Worm (Caenorhabditis elegans): ENCODE data around the gene srg-62.
A peak's percentile ranks its signal among the peaks of the same experiment; 100 is the strongest.

The srg-62 gene

DNA sequence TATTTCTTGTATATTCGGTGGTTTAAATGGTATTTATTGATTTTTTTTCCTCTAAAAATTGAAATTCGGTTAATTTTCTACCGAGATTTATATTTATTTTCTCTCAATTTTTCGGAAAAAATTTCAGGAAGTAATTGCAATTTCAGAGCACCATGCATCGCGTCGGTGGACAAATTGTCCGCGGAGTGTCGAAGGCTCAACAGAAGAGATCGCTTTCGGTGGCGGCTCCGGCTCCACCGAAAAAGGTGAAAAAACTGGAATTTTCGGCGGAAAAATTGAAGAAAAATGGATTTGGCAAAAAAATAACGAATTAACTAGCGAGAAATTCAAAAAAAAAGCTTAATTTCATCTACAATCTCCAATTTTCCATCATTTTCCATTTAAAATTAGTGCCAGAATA, 43.4 kb downstream of the srg-62 start, which contains the start of gene nuo-5 (continued):
- no peak for TF ChIP-seq xnd-1 (tag; optimal IDR thresholded peaks at IDR 0.05)
- TF ChIP-seq madf-8 (GFP tag; conservative IDR thresholded peaks at IDR 0.05): no peak
- TF ChIP-seq B0336.3 (GFP tag; IDR thresholded peaks at IDR 0.05): 0 out of 2 replicates have a peak, but pooled peaks have one; percentile 46
- no peak for TF ChIP-seq pbrm-1 (GFP tag; IDR thresholded peaks at IDR 0.05)
- no peak for TF ChIP-seq snpc-1.3 (tag; optimal IDR thresholded peaks at IDR 0.05; ENCODE audit: insufficient read depth)
- TF ChIP-seq lin-40 (tag; optimal IDR thresholded peaks at IDR 0.05): no peak
- TF ChIP-seq athp-1 (tag; optimal IDR thresholded peaks at IDR 0.05): peak; percentile 31
- peak; percentile 7 for TF ChIP-seq lin-54 (GFP tag; optimal IDR thresholded peaks at IDR 0.05)

DNA sequence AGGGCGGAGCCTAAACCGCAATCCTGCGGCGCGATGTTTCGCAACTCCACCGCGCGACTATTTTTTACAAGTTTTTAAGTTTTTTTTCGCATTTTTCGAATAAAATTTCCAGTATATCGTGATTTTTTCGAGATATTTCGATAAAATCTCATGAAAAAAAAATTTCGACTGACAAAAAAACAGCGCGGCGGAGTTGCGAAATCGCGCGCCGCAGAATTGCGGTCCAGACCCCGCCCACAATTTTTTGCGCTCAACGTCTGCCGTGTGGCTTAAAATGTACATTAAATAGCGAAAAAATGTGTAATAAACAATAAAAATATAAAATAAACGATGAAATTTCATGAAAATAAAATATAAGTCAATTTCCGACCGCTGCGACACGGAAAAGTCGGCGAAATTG, 44.5 kb downstream of the srg-62 start:
- TF ChIP-seq nhr-179 (tag; optimal IDR thresholded peaks at IDR 0.05) (no peak), egl-18 (GFP tag; IDR thresholded peaks at IDR 0.05) (no peak), ztf-6 (GFP tag; IDR thresholded peaks at IDR 0.05) (no peak), bed-1 (GFP tag; IDR thresholded peaks at IDR 0.05) (no peak), let-607 (tag; optimal IDR thresholded peaks at IDR 0.05) (no peak), Y53G8AR.9 (GFP tag; conservative IDR thresholded peaks at IDR 0.05) (no peak), Y79H2A.3 (GFP tag; conservative IDR thresholded peaks at IDR 0.05) (no peak), gei-17 (GFP tag; optimal IDR thresholded peaks at IDR 0.05) (no peak), mcd-1 (GFP tag; IDR thresholded peaks at IDR 0.05) (peak; percentile 46; the same call in 1 of the 2 replicates), die-1 (tag; optimal IDR thresholded peaks at IDR 0.05) (no peak), hrde-1 (tag; optimal IDR thresholded peaks at IDR 0.05; ENCODE audit: borderline replicate concordance) (no peak), lin-40 (tag; optimal IDR thresholded peaks at IDR 0.05) (no peak), Y56A3A.18 (GFP tag; IDR thresholded peaks at IDR 0.05) (no peak), mes-4 (tag; optimal IDR thresholded peaks at IDR 0.05) (no peak), somi-1 (GFP tag; optimal IDR thresholded peaks at IDR 0.05) (no peak), madf-10 (tag; optimal IDR thresholded peaks at IDR 0.05) (peak; percentile 3), zfh-2 (GFP tag; conservative IDR thresholded peaks at IDR 0.05) (no peak), dox-1 (GFP tag; IDR thresholded peaks at IDR 0.05) (no peak), B0019.2 (GFP tag; conservative IDR thresholded peaks at IDR 0.05) (no peak), pha-4 (tag; optimal IDR thresholded peaks at IDR 0.05) (no peak), egrh-3 (GFP tag; IDR thresholded peaks at IDR 0.05) (0 out of 2 replicates have a peak, but pooled peaks have one; percentile 15), K11D2.4 (GFP tag; IDR thresholded peaks at IDR 0.05) (no peak), ceh-27 (GFP tag; optimal IDR thresholded peaks at IDR 0.05) (no peak), snpc-4 (GFP tag; optimal IDR thresholded peaks at IDR 0.05) (peak; percentile 14), snpc-4 (tag; optimal IDR thresholded peaks at IDR 0.05) (no peak), chd-7 (tag; optimal IDR thresholded peaks at IDR 0.05) (no peak), K12H6.12 (tag; optimal IDR thresholded peaks at IDR 0.05) (no peak), T07F8.4 (tag; optimal IDR thresholded peaks at IDR 0.05) (no peak), egl-44 (GFP tag; IDR thresholded peaks at IDR 0.05) (no peak), attf-3 (GFP tag; conservative IDR thresholded peaks at IDR 0.05) (no peak), F49E8.2 (tag; optimal IDR thresholded peaks at IDR 0.05; ENCODE audit: insufficient read depth) (no peak), F39B2.1 (GFP tag; IDR thresholded peaks at IDR 0.05) (no peak), F55B11.4 (tag; optimal IDR thresholded peaks at IDR 0.05; ENCODE audit: borderline replicate concordance, insufficient read depth) (no peak), F57C9.4 (tag; optimal IDR thresholded peaks at IDR 0.05) (no peak), mel-28 (tag; optimal IDR thresholded peaks at IDR 0.05; ENCODE audit: borderline replicate concordance) (no peak), aptf-3 (GFP tag; IDR thresholded peaks at IDR 0.05) (no peak), lin-26 (GFP tag; IDR thresholded peaks at IDR 0.05) (no peak), efl-1 (GFP tag; optimal IDR thresholded peaks at IDR 0.05) (no peak), ztf-22 (GFP tag; optimal IDR thresholded peaks at IDR 0.05) (no peak), hmg-20 (GFP tag; IDR thresholded peaks at IDR 0.05) (no peak)

All from whole organism, young adult.